Fruit fly (Drosophila melanogaster) Kc167 (cell line): ENCODE data around the gene CG32856.

ENCODE experiments used
- Myc ChIP-seq: fragments of >200 bp; optimal IDR thresholded peaks from 2 replicates; lab custom pipeline; 2017; ENCODE audit warnings: missing external identifiers
- h ChIP-seq: fragments of >200 bp; optimal IDR thresholded peaks from 3 replicates; lab custom pipeline; 2018; ENCODE audit warnings: missing external identifiers
- psq ChIP-seq: fragments of >200 bp; optimal IDR thresholded peaks from 2 replicates; lab custom pipeline; 2017; ENCODE audit warnings: missing external identifiers
- ttk ChIP-seq: sonication (Bioruptor generic); optimal IDR thresholded peaks from 2 replicates; lab custom pipeline; 2017; ENCODE audit warnings: missing external identifiers

DNA sequence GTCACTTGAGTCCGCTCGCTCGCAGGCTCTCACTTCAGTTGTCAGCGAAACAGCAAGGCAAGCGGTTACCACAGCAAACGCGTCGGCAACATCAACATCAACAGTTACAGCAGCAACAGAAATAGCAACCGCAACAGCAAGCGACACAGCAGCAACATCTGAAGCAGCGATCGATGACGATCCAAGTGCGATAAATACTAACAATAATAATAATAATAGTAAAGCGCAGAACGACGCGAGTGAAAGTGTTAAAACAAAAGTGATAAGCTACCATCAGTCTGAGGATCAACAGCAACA lies 29.4 kb upstream of the CG32856 start:
- TF ChIP-seq h (lab: Kevin White, UChicago), result no peak
- no peak for TF ChIP-seq Myc (lab: Kevin White, UChicago)
- no peak for TF ChIP-seq ttk (lab: Kevin White, UChicago)
- no peak for TF ChIP-seq psq (lab: Kevin White, UChicago)
